Fruit fly (Drosophila melanogaster) whole organism, embryonic: Measurements from ENCODE around the gene CG46412.

Experiments
- Adf1 ChIP-seq: fragments of 200-800 bp; sonication (Bioruptor generic); IDR thresholded peaks from 2 replicates; pipeline ENCODE4 v1.3.6; 2022; ENCODE audit warnings: missing biosample characterization, missing genetic modification characterization
- B-H1 ChIP-seq: fragments of 200-800 bp; sonication (Bioruptor generic); IDR thresholded peaks from 3 replicates; pipeline ENCODE4 v1.3.6; 2022; ENCODE audit warnings: missing biosample characterization, missing genetic modification characterization
- BEAF-32 ChIP-seq: fragments of 200-800 bp; sonication (Bioruptor generic); optimal IDR thresholded peaks from 3 replicates; lab custom pipeline; 2017; ENCODE audit warnings: missing biosample characterization, missing genetic modification characterization, mild to moderate bottlenecking, moderate library complexity, missing genetic modification reagents
- Bteb2 ChIP-seq: fragments of 200-800 bp; sonication (Bioruptor generic); optimal IDR thresholded peaks from 2 replicates; lab custom pipeline; 2016; ENCODE audit warnings: missing biosample characterization, missing genetic modification characterization
- CG1024 ChIP-seq: fragments of 200-800 bp; sonication (Bioruptor generic); IDR thresholded peaks from 2 replicates; pipeline ENCODE4 v1.3.6; 2022; ENCODE audit warnings: missing biosample characterization, missing genetic modification characterization
- CG10565 ChIP-seq: fragments of 200-800 bp; sonication (Bioruptor generic); optimal IDR thresholded peaks from 3 replicates; lab custom pipeline; 2016; ENCODE audit warnings: missing biosample characterization, mild to moderate bottlenecking, missing genetic modification characterization
- CG12071 ChIP-seq: fragments of 200-800 bp; sonication (Bioruptor generic); optimal IDR thresholded peaks from 3 replicates; lab custom pipeline; 2018; ENCODE audit warnings: missing biosample characterization, mild to moderate bottlenecking, missing genetic modification characterization
- CG12659 ChIP-seq: fragments of 200-800 bp; sonication (Bioruptor generic); optimal IDR thresholded peaks from 3 replicates; lab custom pipeline; 2017; ENCODE audit warnings: mild to moderate bottlenecking, missing biosample characterization, missing genetic modification reagents, missing genetic modification characterization
- CG13287 ChIP-seq: fragments of 200-800 bp; sonication (Bioruptor generic); IDR thresholded peaks from 2 replicates; pipeline ENCODE4 v1.3.6; 2022; ENCODE audit warnings: missing biosample characterization, missing genetic modification characterization; ENCODE audit not compliant: partially characterized antibody
- CG13894 ChIP-seq: fragments of 200-800 bp; sonication (Bioruptor generic); optimal IDR thresholded peaks from 3 replicates; lab custom pipeline; 2018; ENCODE audit warnings: missing biosample characterization, mild to moderate bottlenecking, missing genetic modification characterization, moderate library complexity
- CG1603 ChIP-seq: fragments of 200-800 bp; sonication (Bioruptor generic); optimal IDR thresholded peaks from 2 replicates; lab custom pipeline; 2019; ENCODE audit warnings: missing biosample characterization, mild to moderate bottlenecking, missing genetic modification characterization, moderate library complexity
- CG1647 ChIP-seq: fragments of 200-800 bp; sonication (Bioruptor generic); optimal IDR thresholded peaks from 3 replicates; lab custom pipeline; 2016; ENCODE audit warnings: missing biosample characterization, missing genetic modification characterization
- CG18599 ChIP-seq: fragments of 200-800 bp; sonication (Bioruptor generic); optimal IDR thresholded peaks from 3 replicates; lab custom pipeline; 2017; ENCODE audit warnings: missing biosample characterization, missing genetic modification characterization, mild to moderate bottlenecking, moderate library complexity, missing genetic modification reagents
- CG2889 ChIP-seq: fragments of 200-800 bp; sonication (Bioruptor generic); IDR thresholded peaks from 3 replicates; pipeline ENCODE4 v1.3.6; 2022; ENCODE audit warnings: missing biosample characterization, missing genetic modification characterization
- CG3065 ChIP-seq: fragments of 200-800 bp; sonication (Bioruptor generic); optimal IDR thresholded peaks from 2 replicates; lab custom pipeline; 2016; ENCODE audit warnings: missing biosample characterization, missing genetic modification characterization
- CG31441 ChIP-seq: fragments of 200-800 bp; sonication (Bioruptor generic); IDR thresholded peaks from 2 replicates; pipeline ENCODE4 v1.3.6; 2022; ENCODE audit warnings: missing biosample characterization, missing genetic modification characterization
- CG3281 ChIP-seq: fragments of 200-800 bp; sonication (Bioruptor generic); optimal IDR thresholded peaks from 3 replicates; lab custom pipeline; 2017; ENCODE audit warnings: missing biosample characterization, mild to moderate bottlenecking, missing genetic modification characterization
- CG4328 ChIP-seq: fragments of 200-800 bp; sonication (Bioruptor generic); optimal IDR thresholded peaks from 3 replicates; lab custom pipeline; 2017; ENCODE audit warnings: missing biosample characterization, missing genetic modification reagents, missing genetic modification characterization
- CG4404 ChIP-seq: fragments of 200-800 bp; sonication (Bioruptor generic); IDR thresholded peaks from 2 replicates; pipeline ENCODE4 v1.3.6; 2022; ENCODE audit warnings: missing biosample characterization, missing genetic modification characterization
- CG5180 ChIP-seq: fragments of 200-800 bp; sonication (Bioruptor generic); optimal IDR thresholded peaks from 3 replicates; lab custom pipeline; 2017; ENCODE audit warnings: missing biosample characterization, missing genetic modification characterization, mild to moderate bottlenecking, moderate library complexity, missing genetic modification reagents
- CG6791 ChIP-seq: fragments of 200-800 bp; sonication (Bioruptor generic); IDR thresholded peaks from 3 replicates; pipeline ENCODE4 v1.3.6; 2022; ENCODE audit warnings: missing biosample characterization, missing genetic modification characterization; ENCODE audit not compliant: partially characterized antibody
- CG8359 ChIP-seq: fragments of 200-800 bp; sonication (Bioruptor generic); optimal IDR thresholded peaks from 2 replicates; lab custom pipeline; 2017; ENCODE audit warnings: missing biosample characterization, mild to moderate bottlenecking, missing genetic modification characterization, borderline replicate concordance
- Eip74EF ChIP-seq, 2 experiments: fragments of 200-800 bp in 1 of 2; fragments of >200 bp in 1 of 2; sonication (Bioruptor generic) in 1 of 2; optimal IDR thresholded peaks; 2 replicates each; lab custom pipeline; 2017 to 2019; ENCODE audit warnings: missing biosample characterization in 2 of 2, missing genetic modification characterization in 2 of 2, mild to moderate bottlenecking in 1 of 2, moderate library complexity in 1 of 2
- GATAe ChIP-seq: fragments of 200-800 bp; sonication (Bioruptor generic); conservative IDR thresholded peaks from 2 replicates; pipeline ENCODE4 v1.3.6; 2022; ENCODE audit warnings: missing biosample characterization, missing genetic modification characterization
- Max ChIP-seq: fragments of 200-800 bp; sonication (Bioruptor generic); optimal IDR thresholded peaks from 2 replicates; lab custom pipeline; 2016; ENCODE audit warnings: missing biosample characterization, mild to moderate bottlenecking, missing genetic modification characterization
- Mrtf ChIP-seq: fragments of 200-800 bp; sonication (Bioruptor generic); IDR thresholded peaks from 3 replicates; pipeline ENCODE4 v1.3.6; 2022; ENCODE audit warnings: missing biosample characterization, missing genetic modification characterization
- Ptx1 ChIP-seq: fragments of 200-800 bp; sonication (Bioruptor generic); IDR thresholded peaks from 2 replicates; pipeline ENCODE4 v1.3.6; 2022; ENCODE audit warnings: missing biosample characterization, missing genetic modification characterization
- Sry-δ ChIP-seq: fragments of 200-800 bp; sonication (Bioruptor generic); optimal IDR thresholded peaks from 2 replicates; lab custom pipeline; 2016; ENCODE audit warnings: missing biosample characterization, missing genetic modification characterization
- Xbp1 ChIP-seq: fragments of 200-800 bp; sonication (Bioruptor generic); optimal IDR thresholded peaks from 3 replicates; lab custom pipeline; 2016; ENCODE audit warnings: missing biosample characterization, mild to moderate bottlenecking, missing genetic modification characterization
- bsh ChIP-seq, 2 experiments: fragments of 200-800 bp; sonication (Bioruptor generic); optimal IDR thresholded peaks; 2 replicates each; lab custom pipeline; 2017 to 2018; ENCODE audit warnings: mild to moderate bottlenecking in 2 of 2, missing biosample characterization in 2 of 2, missing genetic modification characterization in 2 of 2, moderate library complexity in 1 of 2
- cato ChIP-seq: fragments of 200-800 bp; sonication (Bioruptor generic); optimal IDR thresholded peaks from 2 replicates; lab custom pipeline; 2016; ENCODE audit warnings: missing biosample characterization, missing genetic modification characterization, borderline replicate concordance
- corto ChIP-seq: fragments of 200-800 bp; sonication (Bioruptor generic); optimal IDR thresholded peaks from 2 replicates; lab custom pipeline; 2016; ENCODE audit warnings: missing biosample characterization, mild to moderate bottlenecking, missing genetic modification characterization, moderate library complexity
- dimm ChIP-seq: fragments of 200-800 bp; sonication (Bioruptor generic); IDR thresholded peaks from 2 replicates; pipeline ENCODE4 v1.3.6; 2022; ENCODE audit warnings: missing biosample characterization, missing genetic modification characterization
- esg ChIP-seq: fragments of 200-800 bp; sonication (Bioruptor generic); conservative IDR thresholded peaks from 2 replicates; pipeline ENCODE4 v1.3.6; 2022; ENCODE audit warnings: missing biosample characterization, missing genetic modification characterization
- fru ChIP-seq: fragments of >200 bp; optimal IDR thresholded peaks from 2 replicates; lab custom pipeline; 2017
- hth ChIP-seq: fragments of >200 bp; optimal IDR thresholded peaks from 2 replicates; lab custom pipeline; 2017; ENCODE audit warnings: inconsistent platforms
- ind ChIP-seq: fragments of 200-800 bp; sonication (Bioruptor generic); optimal IDR thresholded peaks from 3 replicates; lab custom pipeline; 2016; ENCODE audit warnings: missing biosample characterization, missing genetic modification characterization
- nerfin-1 ChIP-seq: fragments of 200-800 bp; sonication (Bioruptor generic); optimal IDR thresholded peaks from 3 replicates; lab custom pipeline; 2019; ENCODE audit warnings: missing biosample characterization, mild to moderate bottlenecking, missing genetic modification characterization, moderate library complexity
- pfk ChIP-seq: fragments of 200-800 bp; sonication (Bioruptor generic); optimal IDR thresholded peaks from 2 replicates; lab custom pipeline; 2018; ENCODE audit warnings: missing biosample characterization, mild to moderate bottlenecking, missing genetic modification characterization, moderate library complexity
- pita ChIP-seq: fragments of 200-800 bp; sonication (Bioruptor generic); optimal IDR thresholded peaks from 2 replicates; lab custom pipeline; 2017; ENCODE audit warnings: missing biosample characterization, mild to moderate bottlenecking, missing genetic modification characterization
- pum ChIP-seq: fragments of 200-800 bp; sonication (Bioruptor generic); optimal IDR thresholded peaks from 2 replicates; lab custom pipeline; 2016; ENCODE audit warnings: missing biosample characterization, missing genetic modification characterization
- salm ChIP-seq: fragments of 200-800 bp; sonication (Bioruptor generic); optimal IDR thresholded peaks from 2 replicates; lab custom pipeline; 2018; ENCODE audit warnings: missing biosample characterization, mild to moderate bottlenecking, missing genetic modification characterization
- sd ChIP-seq: fragments of 200-800 bp; sonication (Bioruptor generic); optimal IDR thresholded peaks from 3 replicates; lab custom pipeline; 2018; ENCODE audit warnings: missing biosample characterization, mild to moderate bottlenecking, missing genetic modification characterization, moderate library complexity
- sima ChIP-seq: fragments of 200-800 bp; sonication (Bioruptor generic); optimal IDR thresholded peaks from 2 replicates; lab custom pipeline; 2016; ENCODE audit warnings: missing biosample characterization, missing genetic modification characterization
- ttk ChIP-seq: fragments of 200-800 bp; sonication (Bioruptor generic); IDR thresholded peaks from 2 replicates; pipeline ENCODE4 v2.1.2; 2022; ENCODE audit warnings: missing biosample characterization, missing genetic modification characterization
- vvl ChIP-seq: fragments of 200-800 bp; sonication (Bioruptor generic); IDR thresholded peaks from 2 replicates; pipeline ENCODE4 v1.3.6; 2022; ENCODE audit warnings: missing biosample characterization, missing genetic modification characterization
- wek ChIP-seq: fragments of 200-800 bp; sonication (Bioruptor generic); optimal IDR thresholded peaks from 3 replicates; lab custom pipeline; 2018; ENCODE audit warnings: missing biosample characterization, mild to moderate bottlenecking, missing genetic modification characterization, moderate library complexity
- zfh2 ChIP-seq: fragments of 200-800 bp; sonication (Bioruptor generic); optimal IDR thresholded peaks from 2 replicates; lab custom pipeline; 2016; ENCODE audit warnings: missing biosample characterization, missing genetic modification characterization

Gene CG46412

dm6 chr3L:11587720-11588580, 24.1 kb upstream of the CG46412 start, which contains the start of gene rt (continued):
- TF ChIP-seq pfk (no peak), pum (GFP tag; lab: Kevin White, UChicago) (peak; percentile 40), CG12659 (GFP tag; lab: Kevin White, UChicago) (peak; percentile 32), Mrtf (peak; percentile 30; the same call in 1 of the 3 replicates), sd (tag; lab: Kevin White, UChicago) (peak; percentile 90), CG4328 (no peak), CG6791 (GFP tag; lab: Robert Waterston, UW) (no peak), CG1603 (tag; lab: Kevin White, UChicago) (peak; percentile 58), CG2889 (GFP tag; lab: Robert Waterston, UW) (no peak), Bteb2 (GFP tag; lab: Kevin White, UChicago) (no peak), pita (GFP tag; lab: Kevin White, UChicago) (no peak), CG5180 (GFP tag; lab: Kevin White, UChicago) (no peak), CG4404 (GFP tag; lab: Robert Waterston, UW) (peak; percentile 44), Adf1 (0 out of 2 replicates have a peak, but pooled peaks have one; percentile 20), CG12071 (peak; percentile 14), CG1024 (GFP tag; lab: Robert Waterston, UW) (0 out of 2 replicates have a peak, but pooled peaks have one; percentile 36), ttk (GFP tag; lab: Robert Waterston, UW) (no peak), Xbp1 (GFP tag; lab: Kevin White, UChicago) (peak; percentile 52), CG13894 (no peak), cato (GFP tag; lab: Kevin White, UChicago) (no peak), CG31441 (GFP tag; lab: Robert Waterston, UW) (peak; percentile 59), CG13287 (GFP tag; lab: Robert Waterston, UW) (no peak), CG3065 (GFP tag; lab: Kevin White, UChicago) (no peak), Ptx1 (GFP tag; lab: Robert Waterston, UW) (no peak; the same call in 1 of the 2 replicates), CG1647 (GFP tag; lab: Kevin White, UChicago) (no peak), Max (GFP tag; lab: Kevin White, UChicago) (peak; percentile 29), Eip74EF (GFP tag; optimal IDR thresholded peaks at IDR 0.05; lab: Kevin White, UChicago) (peak in 1 of 2 experiments; percentile 11), wek (GFP tag; lab: Kevin White, UChicago) (no peak), zfh2 (GFP tag; lab: Kevin White, UChicago) (no peak), CG18599 (no peak), CG10565 (GFP tag; lab: Kevin White, UChicago) (no peak), GATAe (GFP tag; lab: Robert Waterston, UW) (no peak), dimm (GFP tag; lab: Robert Waterston, UW) (no peak), CG3281 (GFP tag; lab: Kevin White, UChicago) (peak; percentile 28), hth (lab: Kevin White, UChicago) (no peak), corto (GFP tag; lab: Kevin White, UChicago) (no peak), ind (GFP tag; lab: Kevin White, UChicago) (peak; percentile 47), Sry-δ (GFP tag; lab: Kevin White, UChicago) (no peak), bsh (GFP tag; optimal IDR thresholded peaks at IDR 0.05; lab: Kevin White, UChicago) (peak; percentile 52 to 77), B-H1 (GFP tag; lab: Robert Waterston, UW) (peak; percentile 26; the same call in 1 of the 3 replicates), fru (lab: Kevin White, UChicago) (no peak), esg (GFP tag; lab: Robert Waterston, UW) (peak; percentile 61), nerfin-1 (tag; lab: Kevin White, UChicago) (peak; percentile 70), salm (tag; lab: Kevin White, UChicago) (peak; percentile 29), sima (GFP tag; lab: Kevin White, UChicago) (no peak), BEAF-32 (GFP tag; lab: Kevin White, UChicago) (no peak), CG8359 (GFP tag; lab: Kevin White, UChicago) (peak; percentile 37), vvl (GFP tag; lab: Robert Waterston, UW) (no peak)
